Fruit fly (Drosophila melanogaster): ENCODE results near the gene GluRIIB.

The GluRIIB gene

DNA sequence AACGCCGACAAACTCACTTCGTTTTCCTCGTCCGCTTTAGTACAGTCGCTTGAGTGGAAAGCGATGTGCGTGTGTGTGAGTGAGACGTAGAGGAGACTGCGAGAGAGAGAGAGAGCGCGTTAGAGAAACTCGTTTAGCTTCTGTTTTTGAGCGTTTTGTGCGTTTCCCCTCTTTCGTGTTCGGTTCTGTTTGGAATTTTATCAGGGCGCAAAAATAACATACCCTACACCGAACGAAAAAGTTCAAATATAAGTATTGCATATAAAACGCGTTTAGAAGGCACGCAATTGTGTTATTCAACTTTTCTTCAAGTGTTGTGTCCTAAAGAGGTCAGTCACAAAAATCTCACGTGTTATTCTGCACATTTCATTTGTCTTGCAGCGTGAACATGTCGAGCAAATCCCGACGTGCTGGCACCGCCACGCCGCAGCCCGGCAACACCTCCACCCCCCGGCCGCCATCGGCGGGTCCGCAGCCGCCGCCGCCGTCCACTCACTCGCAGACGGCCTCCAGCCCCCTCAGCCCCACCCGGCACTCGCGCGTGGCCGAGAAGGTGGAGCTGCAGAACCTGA is 16.1 kb upstream of the GluRIIB start (continued):
- no peak for TF ChIP-seq run (tag; optimal IDR thresholded peaks at IDR 0.05)
- TF ChIP-seq Mes4 (GFP tag; optimal IDR thresholded peaks at IDR 0.05) = peak; percentile 18
- no peak for TF ChIP-seq CG2875 (GFP tag; optimal IDR thresholded peaks at IDR 0.05)
- no peak for TF ChIP-seq YL-1 (GFP tag; optimal IDR thresholded peaks at IDR 0.05)
- no peak for TF ChIP-seq CG4617 (GFP tag; optimal IDR thresholded peaks at IDR 0.05; ENCODE audit: borderline replicate concordance)

DNA sequence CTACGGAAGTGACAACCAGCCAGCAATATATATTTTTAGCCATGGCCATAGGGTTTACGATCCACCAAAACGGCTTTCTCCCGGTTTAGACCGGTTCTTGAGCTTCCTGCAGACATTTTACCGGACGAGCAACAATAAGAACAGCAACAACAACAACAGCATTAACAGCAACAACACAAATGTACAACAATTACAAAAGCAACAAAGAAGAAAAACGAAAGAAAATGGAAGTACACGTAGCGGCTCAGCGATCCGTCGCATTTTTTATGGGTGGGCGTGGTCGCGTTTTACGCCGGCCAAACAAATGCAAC is 13.0 kb upstream of the GluRIIB start:
- TF ChIP-seq bigmax (GFP tag; optimal IDR thresholded peaks at IDR 0.05) = no peak
- no peak for TF ChIP-seq CG1832 (GFP tag; optimal IDR thresholded peaks at IDR 0.05)
- TF ChIP-seq hbn (GFP tag; IDR thresholded peaks at IDR 0.05; ENCODE audit: partially characterized antibody) = no peak
- TF ChIP-seq ro (GFP tag; IDR thresholded peaks at IDR 0.05) = no peak
- peak; percentile 58; the same call in 1 of the 3 replicates for TF ChIP-seq sr (GFP tag; IDR thresholded peaks at IDR 0.05)
- TF ChIP-seq CG12769 (tag; optimal IDR thresholded peaks at IDR 0.05) = peak; percentile 5
- TF ChIP-seq CG4360 (GFP tag; IDR thresholded peaks at IDR 0.05) = peak; percentile 85
- 0 out of 2 replicates have a peak, but pooled peaks have one; percentile 37 for TF ChIP-seq Oaz (GFP tag; IDR thresholded peaks at IDR 0.05)
- TF ChIP-seq exex (tag; optimal IDR thresholded peaks at IDR 0.05) = no peak
- TF ChIP-seq HmgD (GFP tag; optimal IDR thresholded peaks at IDR 0.05) = no peak
- TF ChIP-seq HLH54F (GFP tag; optimal IDR thresholded peaks at IDR 0.05) = peak; percentile 22
- TF ChIP-seq Dp (GFP tag; optimal IDR thresholded peaks at IDR 0.05) = no peak
- no peak for TF ChIP-seq CG9609 (GFP tag; optimal IDR thresholded peaks at IDR 0.05)
- TF ChIP-seq CG10565 (GFP tag; optimal IDR thresholded peaks at IDR 0.05) = no peak
- no peak for TF ChIP-seq Atf6 (GFP tag; IDR thresholded peaks at IDR 0.05)
- TF ChIP-seq CG2202 (tag; optimal IDR thresholded peaks at IDR 0.05) = no peak
- no peak for TF ChIP-seq ind (GFP tag; optimal IDR thresholded peaks at IDR 0.05)
- TF ChIP-seq CG17361 (GFP tag; IDR thresholded peaks at IDR 0.05) = no peak
- no peak for TF ChIP-seq Nf-YC (tag; optimal IDR thresholded peaks at IDR 0.05)
- TF ChIP-seq bsh (GFP tag; optimal IDR thresholded peaks at IDR 0.05) = peak in 1 of 2 experiments; percentile 52

DNA sequence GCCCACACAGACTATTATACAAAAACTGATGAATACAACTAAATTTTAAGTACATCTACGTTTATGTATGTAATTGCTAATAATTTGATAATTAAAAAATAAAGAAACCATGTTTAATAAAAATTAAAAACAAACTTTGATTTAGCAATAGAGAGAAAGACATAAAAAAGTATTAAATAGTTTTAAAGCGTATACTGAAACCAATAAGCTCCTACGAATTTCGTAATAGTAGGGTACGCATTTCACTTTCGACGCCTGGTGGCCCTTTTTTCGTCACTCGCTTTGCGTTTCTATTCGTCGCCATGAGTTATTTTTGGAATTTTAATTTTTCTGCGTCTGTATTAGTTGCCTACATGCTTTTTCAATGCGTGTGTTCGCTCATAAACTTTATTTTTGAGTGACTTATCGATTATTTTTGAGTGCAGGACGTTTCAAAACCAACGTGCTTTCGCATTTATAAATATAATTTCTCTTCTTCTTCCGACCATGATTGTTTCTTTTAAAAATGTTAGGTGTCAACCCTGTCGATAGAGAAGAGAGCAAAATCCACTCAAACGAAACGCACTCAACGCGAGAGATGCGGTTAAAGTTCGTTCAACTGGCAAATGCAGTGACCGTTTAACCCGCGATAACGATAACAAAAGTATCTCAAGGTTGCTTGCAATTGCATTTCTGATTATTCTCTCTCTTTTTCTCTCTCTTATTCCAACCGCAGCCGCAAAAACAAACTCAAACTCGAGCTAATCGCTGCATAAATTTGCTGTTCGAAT is 12.4 kb upstream of the GluRIIB start, which contains the start of gene Oscillin:
Oscillin (plus strand) TSS at position 569 of the 770 bp plus-strand sequence.
- TF ChIP-seq Nf-YC (tag; optimal IDR thresholded peaks at IDR 0.05) = peak; percentile 72
- TF ChIP-seq CG31388 (GFP tag; optimal IDR thresholded peaks at IDR 0.05) = peak; percentile 31
- no peak for TF ChIP-seq CG11560 (tag; IDR thresholded peaks at IDR 0.05)
- peak; percentile 82 for TF ChIP-seq Fer3 (tag; optimal IDR thresholded peaks at IDR 0.05)
- no peak for TF ChIP-seq ap (GFP tag; IDR thresholded peaks at IDR 0.05)
- peak; percentile 45 for TF ChIP-seq CG30431 (GFP tag; optimal IDR thresholded peaks at IDR 0.05)
- no peak for TF ChIP-seq Neu2 (GFP tag; optimal IDR thresholded peaks at IDR 0.05; ENCODE audit: borderline replicate concordance)
- 0 out of 2 replicates have a peak, but pooled peaks have one; percentile 15 for TF ChIP-seq CG2129 (GFP tag; IDR thresholded peaks at IDR 0.05; ENCODE audit: partially characterized antibody)
- peak; percentile 100 for TF ChIP-seq Blimp-1 (GFP tag; optimal IDR thresholded peaks at IDR 0.05)
- TF ChIP-seq Lhr (GFP tag; optimal IDR thresholded peaks at IDR 0.05) = no peak
- TF ChIP-seq Atf6 (GFP tag; IDR thresholded peaks at IDR 0.05) = no peak
- peak; percentile 84 for TF ChIP-seq zfh1 (GFP tag; IDR thresholded peaks at IDR 0.05)
- peak; percentile 35 for TF ChIP-seq Antp (GFP tag; optimal IDR thresholded peaks at IDR 0.05)
- TF ChIP-seq CG12659 (GFP tag; optimal IDR thresholded peaks at IDR 0.05) = peak; percentile 75
- TF ChIP-seq CG15073 (GFP tag; optimal IDR thresholded peaks at IDR 0.05) = peak; percentile 12
- TF ChIP-seq CG3065 (GFP tag; optimal IDR thresholded peaks at IDR 0.05) = peak; percentile 67
- TF ChIP-seq CG12942 (GFP tag; optimal IDR thresholded peaks at IDR 0.05) = no peak
- peak; percentile 77; the same call in 1 of the 2 replicates for TF ChIP-seq chm (GFP tag; IDR thresholded peaks at IDR 0.05)
- peak; percentile 79 for TF ChIP-seq ase (GFP tag; IDR thresholded peaks at IDR 0.05)
- peak; percentile 67 for TF ChIP-seq onecut (GFP tag; IDR thresholded peaks at IDR 0.05)
- TF ChIP-seq hkb (optimal IDR thresholded peaks at IDR 0.05) = no peak
- peak; percentile 89 for TF ChIP-seq hkb (GFP tag; IDR thresholded peaks at IDR 0.05)
- no peak for TF ChIP-seq pb (GFP tag; optimal IDR thresholded peaks at IDR 0.05)
- TF ChIP-seq CG14050 (GFP tag; IDR thresholded peaks at IDR 0.05) = peak; percentile 68
- no peak for TF ChIP-seq schlank (tag; optimal IDR thresholded peaks at IDR 0.05)

Data from whole organism, embryonic.